Worm (Caenorhabditis elegans) whole organism, L4 larva: ENCODE measurements around the gene his-62.

Experiments used
- D1046.2 ChIP-seq: fragments of 200-800 bp; sonication (Bioruptor generic); IDR thresholded peaks from 2 replicates; pipeline ENCODE4 v1.3.6; 2022; ENCODE audit warnings: missing genetic modification characterization, missing compliant biosample characterization
- F10B5.3 ChIP-seq: sonication (generic microtip); optimal IDR thresholded peaks from 2 replicates; lab custom pipeline; 2016; ENCODE audit warnings: mild to moderate bottlenecking, missing genetic modification characterization, missing compliant biosample characterization
- F44E2.7 ChIP-seq: fragments of 200-800 bp; sonication (Bioruptor generic); IDR thresholded peaks from 2 replicates; pipeline ENCODE4 v2.1.2; 2022; ENCODE audit warnings: missing genetic modification characterization, missing compliant biosample characterization
- R02D3.7 ChIP-seq: fragments of 150-350 bp; sonication (generic microtip); optimal IDR thresholded peaks from 3 replicates; lab custom pipeline; 2014; ENCODE audit warnings: missing biosample characterization, missing genetic modification characterization
- T20F7.1 ChIP-seq: fragments of 200-800 bp; sonication (Bioruptor generic); optimal IDR thresholded peaks from 2 replicates; lab custom pipeline; 2018; ENCODE audit warnings: mild to moderate bottlenecking, missing genetic modification characterization, missing compliant biosample characterization
- Y5F2A.4 ChIP-seq: fragments of 200-800 bp; sonication (Bioruptor generic); optimal IDR thresholded peaks from 2 replicates; lab custom pipeline; 2018; ENCODE audit warnings: mild to moderate bottlenecking, missing genetic modification characterization, missing compliant biosample characterization
- ZK337.2 ChIP-seq: fragments of 200-800 bp; sonication (Bioruptor generic); IDR thresholded peaks from 2 replicates; pipeline ENCODE4 v1.3.6; 2022; ENCODE audit warnings: missing genetic modification reagents, missing genetic modification characterization, missing compliant biosample characterization
- aha-1 ChIP-seq: fragments of 150-350 bp; peaks from one replicate; lab custom pipeline; 2014; ENCODE audit warnings: missing biosample characterization, missing genetic modification characterization
- arid-1 ChIP-seq: fragments of 200-800 bp; sonication (Bioruptor generic); conservative IDR thresholded peaks from 2 replicates; pipeline ENCODE4 v1.3.6; 2022; ENCODE audit warnings: missing genetic modification reagents, missing genetic modification characterization, missing compliant biosample characterization
- ceh-62 ChIP-seq: sonication (generic microtip); optimal IDR thresholded peaks from 2 replicates; lab custom pipeline; 2017; ENCODE audit warnings: missing biosample characterization, missing genetic modification characterization
- ces-1 ChIP-seq: fragments of 150-350 bp; sonication (generic microtip); optimal IDR thresholded peaks from 4 replicates; lab custom pipeline; 2014; ENCODE audit warnings: missing biosample characterization, missing genetic modification reagents, missing genetic modification characterization
- cey-2 ChIP-seq: sonication (generic microtip); optimal IDR thresholded peaks from 3 replicates; lab custom pipeline; 2017; ENCODE audit warnings: missing genetic modification characterization, mild to moderate bottlenecking, missing compliant biosample characterization, antibody characterized with exemption, borderline replicate concordance; ENCODE audit not compliant: insufficient read depth
- daf-12 ChIP-seq: fragments of 150-350 bp; optimal IDR thresholded peaks from 2 replicates; lab custom pipeline; 2014; ENCODE audit warnings: missing biosample characterization, missing genetic modification reagents, missing genetic modification characterization
- dmd-8 ChIP-seq: fragments of 200-800 bp; sonication (Bioruptor generic); IDR thresholded peaks from 2 replicates; pipeline ENCODE4 v1.3.6; 2022; ENCODE audit warnings: missing genetic modification characterization, missing compliant biosample characterization
- fos-1 ChIP-seq: fragments of 150-350 bp; optimal IDR thresholded peaks from 2 replicates; lab custom pipeline; 2014; ENCODE audit warnings: missing biosample characterization, missing genetic modification characterization
- gei-8 ChIP-seq: fragments of 200-800 bp; sonication (Bioruptor generic); optimal IDR thresholded peaks from 2 replicates; lab custom pipeline; 2018; ENCODE audit warnings: mild to moderate bottlenecking, missing genetic modification characterization, missing compliant biosample characterization
- hif-1 ChIP-seq, 2 experiments: sonication (generic microtip); optimal IDR thresholded peaks; 2 replicates each; lab custom pipeline; 2016 to 2017; ENCODE audit warnings: missing compliant biosample characterization in 2 of 2, missing genetic modification characterization in 2 of 2, missing genetic modification reagents in 2 of 2, missing genotype in 2 of 2, mild to moderate bottlenecking in 1 of 2
- hlh-11 ChIP-seq: fragments of 200-800 bp; sonication (Bioruptor generic); optimal IDR thresholded peaks from 2 replicates; lab custom pipeline; 2018; ENCODE audit warnings: mild to moderate bottlenecking, missing genetic modification characterization, missing compliant biosample characterization
- hlh-30 ChIP-seq: sonication (generic microtip); optimal IDR thresholded peaks from 2 replicates; lab custom pipeline; 2017; ENCODE audit warnings: antibody characterized with exemption, mild to moderate bottlenecking, missing genetic modification characterization, missing compliant biosample characterization; ENCODE audit not compliant: insufficient read depth
- jun-1 ChIP-seq: fragments of 150-350 bp; optimal IDR thresholded peaks from 2 replicates; lab custom pipeline; 2014; ENCODE audit warnings: missing biosample characterization, missing genetic modification reagents, missing genetic modification characterization
- lim-7 ChIP-seq: fragments of 200-800 bp; sonication (Bioruptor generic); IDR thresholded peaks from 2 replicates; pipeline ENCODE4 v1.3.6; 2022; ENCODE audit warnings: missing genetic modification characterization, missing compliant biosample characterization
- lin-15B ChIP-seq: fragments of 150-350 bp; sonication (generic microtip); optimal IDR thresholded peaks from 3 replicates; lab custom pipeline; 2014; ENCODE audit warnings: missing biosample characterization, missing genetic modification characterization
- lin-29 ChIP-seq: fragments of 200-800 bp; sonication (Bioruptor generic); IDR thresholded peaks from 2 replicates; pipeline ENCODE4 v1.3.6; 2022; ENCODE audit warnings: missing genetic modification reagents, missing genetic modification characterization, missing compliant biosample characterization
- lin-38 ChIP-seq: fragments of 200-800 bp; sonication (Bioruptor generic); IDR thresholded peaks from 2 replicates; pipeline ENCODE4 v1.3.6; 2022; ENCODE audit warnings: missing genetic modification reagents, missing genetic modification characterization, missing compliant biosample characterization
- madf-9 ChIP-seq: fragments of 200-800 bp; sonication (Bioruptor generic); conservative IDR thresholded peaks from 2 replicates; pipeline ENCODE4 v1.3.6; 2022; ENCODE audit warnings: missing genetic modification reagents, missing genetic modification characterization, missing compliant biosample characterization
- mdl-1 ChIP-seq, 2 experiments: fragments of 150-350 bp in 1 of 2; sonication (generic microtip) in 1 of 2; optimal IDR thresholded peaks; 2 replicates each; lab custom pipeline; 2014 to 2017; ENCODE audit warnings: missing biosample characterization in 2 of 2, missing genetic modification characterization in 2 of 2
- mdt-29 ChIP-seq: fragments of 200-800 bp; sonication (Bioruptor generic); IDR thresholded peaks from 2 replicates; pipeline ENCODE4 v1.3.6; 2022; ENCODE audit warnings: missing genetic modification reagents, missing genetic modification characterization, missing compliant biosample characterization
- mxl-3 ChIP-seq: fragments of 200-800 bp; sonication (Bioruptor generic); optimal IDR thresholded peaks from 2 replicates; lab custom pipeline; 2018; ENCODE audit warnings: mild to moderate bottlenecking, missing genetic modification characterization, missing compliant biosample characterization
- nhr-102 ChIP-seq: sonication (generic microtip); optimal IDR thresholded peaks from 2 replicates; lab custom pipeline; 2016; ENCODE audit warnings: mild to moderate bottlenecking, missing genetic modification characterization, moderate library complexity, missing compliant biosample characterization
- nhr-111 ChIP-seq: fragments of 200-800 bp; sonication (Bioruptor generic); optimal IDR thresholded peaks from 2 replicates; lab custom pipeline; 2018; ENCODE audit warnings: mild to moderate bottlenecking, missing genetic modification characterization, missing compliant biosample characterization
- nhr-25 ChIP-seq: sonication (generic microtip); optimal IDR thresholded peaks from 2 replicates; lab custom pipeline; 2017; ENCODE audit warnings: missing genetic modification characterization, mild to moderate bottlenecking, missing compliant biosample characterization, antibody characterized with exemption, moderate library complexity, borderline replicate concordance; ENCODE audit not compliant: insufficient read depth
- nhr-28 ChIP-seq: fragments of 150-350 bp; optimal IDR thresholded peaks from 2 replicates; lab custom pipeline; 2014; ENCODE audit warnings: missing biosample characterization, missing genetic modification characterization
- nhr-42 ChIP-seq: fragments of 200-800 bp; sonication (Bioruptor generic); IDR thresholded peaks from 2 replicates; pipeline ENCODE4 v1.3.6; 2022; ENCODE audit warnings: missing genetic modification characterization, missing compliant biosample characterization
- nhr-77 ChIP-seq: fragments of 150-350 bp; optimal IDR thresholded peaks from 2 replicates; lab custom pipeline; 2014; ENCODE audit warnings: missing biosample characterization, missing genetic modification characterization
- pha-4 ChIP-seq, 2 experiments: fragments of 150-350 bp in 1 of 2; fragments of 200-800 bp in 1 of 2; sonication (Bioruptor generic) in 1 of 2; IDR thresholded peaks in 1 of 2; optimal IDR thresholded peaks in 1 of 2; 2 replicates each; pipeline versions ENCODE4 v1.3.6 to Lab custom; 2014 to 2022; ENCODE audit warnings: missing genetic modification characterization in 2 of 2, missing genetic modification reagents in 2 of 2, missing biosample characterization in 1 of 2, missing compliant biosample characterization in 1 of 2
- php-3 ChIP-seq: fragments of 200-800 bp; sonication (Bioruptor generic); IDR thresholded peaks from 2 replicates; pipeline ENCODE4 v1.3.6; 2022; ENCODE audit warnings: missing genetic modification reagents, missing genetic modification characterization, missing compliant biosample characterization
- pqm-1 ChIP-seq: sonication (generic microtip); optimal IDR thresholded peaks from 2 replicates; lab custom pipeline; 2017; ENCODE audit warnings: missing biosample characterization, missing genetic modification characterization
- snpc-1.2 ChIP-seq: fragments of 200-800 bp; sonication (Bioruptor generic); IDR thresholded peaks from 2 replicates; pipeline ENCODE4 v1.3.6; 2022; ENCODE audit warnings: missing genetic modification reagents, missing genetic modification characterization, missing compliant biosample characterization
- spr-1 ChIP-seq: sonication (generic microtip); optimal IDR thresholded peaks from 2 replicates; lab custom pipeline; 2016; ENCODE audit warnings: mild to moderate bottlenecking, missing genetic modification characterization, missing compliant biosample characterization
- unc-130 ChIP-seq: sonication (generic microtip); optimal IDR thresholded peaks from 2 replicates; lab custom pipeline; 2016; ENCODE audit warnings: missing genetic modification reagents, missing genetic modification characterization, missing compliant biosample characterization
- unc-39 ChIP-seq: sonication (generic microtip); optimal IDR thresholded peaks from 2 replicates; lab custom pipeline; 2017; ENCODE audit warnings: missing biosample characterization, missing genetic modification characterization
- unc-62 ChIP-seq, 3 experiments: fragments of 150-350 bp in 1 of 3; sonication (generic microtip); optimal IDR thresholded peaks in 2 of 3; peaks in 1 of 3; 1 replicate in 1 of 3; 2 replicates in 2 of 3; lab custom pipeline; 2014 to 2017; ENCODE audit warnings: missing biosample characterization in 3 of 3, missing genetic modification characterization in 3 of 3, missing genetic modification reagents in 3 of 3, missing genotype in 1 of 3
- vab-7 ChIP-seq: fragments of 200-800 bp; sonication (Bioruptor generic); IDR thresholded peaks from 2 replicates; pipeline ENCODE4 v1.3.6; 2022; ENCODE audit warnings: missing genetic modification reagents, missing genetic modification characterization, missing compliant biosample characterization
- zip-11 ChIP-seq: fragments of 200-800 bp; sonication (Bioruptor generic); IDR thresholded peaks from 2 replicates; pipeline ENCODE4 v1.3.6; 2022; ENCODE audit warnings: missing genetic modification characterization, missing compliant biosample characterization
- ztf-11 ChIP-seq: fragments of 150-350 bp; optimal IDR thresholded peaks from 2 replicates; lab custom pipeline; 2014; ENCODE audit warnings: missing biosample characterization, missing genetic modification characterization
- ztf-7 ChIP-seq: fragments of 150-350 bp; optimal IDR thresholded peaks from 2 replicates; lab custom pipeline; 2014; ENCODE audit warnings: missing biosample characterization, missing genetic modification characterization

Gene his-62

DNA sequence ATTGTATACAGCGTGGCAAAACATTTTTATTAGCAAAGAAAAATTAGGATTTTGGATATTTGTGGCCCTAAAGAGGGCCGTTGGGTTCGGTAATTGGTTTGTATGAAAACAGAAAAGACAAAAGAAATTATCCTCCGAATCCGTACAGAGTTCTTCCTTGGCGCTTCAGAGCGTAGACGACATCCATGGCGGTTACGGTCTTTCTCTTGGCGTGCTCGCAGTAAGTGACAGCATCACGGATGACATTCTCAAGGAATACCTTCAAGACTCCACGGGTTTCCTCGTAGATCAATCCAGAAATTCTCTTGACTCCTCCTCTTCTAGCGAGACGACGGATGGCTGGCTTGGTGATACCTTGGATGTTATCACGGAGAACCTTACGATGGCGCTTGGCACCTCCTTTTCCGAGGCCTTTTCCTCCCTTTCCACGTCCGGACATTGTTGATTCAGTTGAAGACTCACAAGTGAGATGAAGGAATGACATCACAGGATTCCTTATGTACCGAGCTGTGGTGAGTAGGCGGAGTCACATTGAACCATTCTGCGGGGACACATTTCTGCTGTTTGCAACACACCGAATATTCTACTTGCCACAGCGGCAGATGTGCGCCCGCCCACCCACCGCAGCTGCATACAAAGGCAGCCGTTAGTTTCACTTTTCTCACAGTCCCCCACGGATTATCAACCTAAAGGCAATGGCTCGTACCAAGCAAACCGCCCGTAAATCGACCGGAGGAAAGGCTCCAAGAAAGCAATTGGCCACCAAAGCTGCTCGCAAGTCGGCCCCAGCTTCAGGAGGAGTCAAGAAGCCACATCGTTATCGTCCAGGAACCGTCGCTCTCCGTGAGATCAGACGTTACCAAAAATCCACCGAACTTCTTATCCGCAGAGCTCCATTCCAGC, 1.5 kb downstream of the his-62 start, which contains the start of the genes his-60 and his-59 (continued):
- TF ChIP-seq arid-1, result peak; percentile 71
- no peak for TF ChIP-seq ZK337.2 (GFP tag; lab: Robert Waterston, UW)
- TF ChIP-seq lin-38, result peak; percentile 48
- TF ChIP-seq nhr-25 (tag; lab: Kevin White, UChicago), result peak; percentile 27
- TF ChIP-seq nhr-77, result no peak
- TF ChIP-seq cey-2, result no peak
- peak; percentile 51 for TF ChIP-seq aha-1 (tag; lab: Kevin White, UChicago)
- TF ChIP-seq mdt-29 (GFP tag; lab: Robert Waterston, UW), result peak; percentile 26; the same call in 1 of the 2 replicates
- TF ChIP-seq hlh-11 (tag; lab: Kevin White, UChicago), result peak; percentile 76
- TF ChIP-seq nhr-102 (tag; lab: Kevin White, UChicago), result peak; percentile 80
- peak; percentile 21 for TF ChIP-seq pha-4 (GFP tag; IDR thresholded peaks at IDR 0.05; lab: Robert Waterston, UW)
- no peak for TF ChIP-seq pha-4 (tag; optimal IDR thresholded peaks at IDR 0.05; lab: Kevin White, UChicago)
- no peak for TF ChIP-seq jun-1 (tag; lab: Kevin White, UChicago)
- peak; percentile 64 for TF ChIP-seq vab-7 (GFP tag; lab: Robert Waterston, UW)

DNA sequence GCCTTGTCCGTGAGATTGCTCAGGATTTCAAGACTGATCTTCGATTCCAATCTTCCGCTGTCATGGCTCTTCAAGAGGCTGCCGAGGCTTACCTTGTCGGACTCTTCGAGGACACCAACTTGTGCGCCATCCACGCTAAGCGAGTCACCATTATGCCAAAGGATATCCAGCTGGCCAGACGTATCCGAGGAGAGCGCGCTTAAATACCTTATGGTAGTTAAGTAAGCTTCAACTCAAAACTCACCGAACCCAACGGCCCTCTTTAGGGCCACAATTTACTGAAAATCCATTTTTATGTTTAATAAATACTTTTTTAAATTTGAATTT, 2.1 kb downstream of the his-62 start:
- TF ChIP-seq pqm-1 (tag; lab: Kevin White, UChicago), result no peak
- no peak for TF ChIP-seq F10B5.3
- no peak for TF ChIP-seq unc-39 (tag; lab: Kevin White, UChicago)
- TF ChIP-seq nhr-42 (GFP tag; lab: Robert Waterston, UW), result no peak
- TF ChIP-seq madf-9 (GFP tag; lab: Robert Waterston, UW), result no peak
- peak; percentile 56; the same call in 1 of the 2 replicates for TF ChIP-seq arid-1
- TF ChIP-seq hlh-30 (tag; lab: Kevin White, UChicago), result no peak
- TF ChIP-seq ztf-7 (tag; lab: Kevin White, UChicago), result no peak
- TF ChIP-seq php-3, result no peak
- TF ChIP-seq F44E2.7 (GFP tag; lab: Robert Waterston, UW), result no peak
- no peak for TF ChIP-seq nhr-111
- TF ChIP-seq unc-130 (GFP tag; lab: Kevin White, UChicago), result no peak
- TF ChIP-seq spr-1 (tag; lab: Kevin White, UChicago), result no peak
- TF ChIP-seq ceh-62 (tag; lab: Kevin White, UChicago), result no peak
- no peak for TF ChIP-seq zip-11 (GFP tag; lab: Robert Waterston, UW)
- TF ChIP-seq ZK337.2 (GFP tag; lab: Robert Waterston, UW), result no peak
- TF ChIP-seq ces-1 (GFP tag; lab: Kevin White, UChicago), result no peak
- no peak for TF ChIP-seq lin-15B (tag; lab: Kevin White, UChicago)
- TF ChIP-seq pha-4 (GFP tag; IDR thresholded peaks at IDR 0.05; lab: Robert Waterston, UW), result no peak
- TF ChIP-seq pha-4 (tag; optimal IDR thresholded peaks at IDR 0.05; lab: Kevin White, UChicago), result no peak
- TF ChIP-seq ztf-11 (tag; lab: Kevin White, UChicago), result no peak
- no peak for TF ChIP-seq R02D3.7 (tag; lab: Kevin White, UChicago)
- no peak for TF ChIP-seq Y5F2A.4 (GFP tag; lab: Kevin White, UChicago)
- 0 out of 2 replicates have a peak, but pooled peaks have one; percentile 77 for TF ChIP-seq snpc-1.2
- TF ChIP-seq mdl-1 (tag; optimal IDR thresholded peaks at IDR 0.05; lab: Kevin White, UChicago), result no peak
- peak; percentile 70; the same call in 1 of the 2 replicates for TF ChIP-seq D1046.2 (GFP tag; lab: Robert Waterston, UW)
- TF ChIP-seq lin-29 (GFP tag; lab: Robert Waterston, UW), result no peak
- TF ChIP-seq hif-1 (tag; optimal IDR thresholded peaks at IDR 0.05; lab: Kevin White, UChicago), result no peak
- TF ChIP-seq fos-1, result no peak
- TF ChIP-seq cey-2, result no peak
- peak; percentile 40 for TF ChIP-seq gei-8 (GFP tag; lab: Kevin White, UChicago)
- TF ChIP-seq mxl-3, result no peak
- TF ChIP-seq unc-62 (GFP tag; optimal IDR thresholded peaks at IDR 0.05 in 1 of 2; lab: Kevin White, UChicago), result no peak
- no peak for TF ChIP-seq unc-62 (tag; optimal IDR thresholded peaks at IDR 0.05; lab: Kevin White, UChicago)
- no peak for TF ChIP-seq nhr-77
- no peak for TF ChIP-seq nhr-28 (tag; lab: Kevin White, UChicago)
- 0 out of 2 replicates have a peak, but pooled peaks have one; percentile 57 for TF ChIP-seq lim-7
- TF ChIP-seq T20F7.1, result no peak
- TF ChIP-seq dmd-8 (GFP tag; lab: Robert Waterston, UW), result no peak
- no peak for TF ChIP-seq daf-12 (tag; lab: Kevin White, UChicago)
